Worm (Caenorhabditis elegans): Measurements from ENCODE around the gene M03B6.3.

Gene M03B6.3

ce11 chrX:13871110-13871509, 7.0 kb upstream of the M03B6.3 start:
- no peak for TF ChIP-seq rnt-1 (tag; optimal IDR thresholded peaks at IDR 0.05)
- no peak for TF ChIP-seq ahr-1 (tag; optimal IDR thresholded peaks at IDR 0.05)
- no peak for TF ChIP-seq hlh-30 (tag; optimal IDR thresholded peaks at IDR 0.05; ENCODE audit: insufficient read depth)
- no peak for TF ChIP-seq nhr-232 (tag; optimal IDR thresholded peaks at IDR 0.05)
- no peak for TF ChIP-seq nfya-1 (tag; optimal IDR thresholded peaks at IDR 0.05)
- TF ChIP-seq pag-3 (tag; optimal IDR thresholded peaks at IDR 0.05; ENCODE audit: borderline replicate concordance) = no peak
- no peak for TF ChIP-seq npax-4 (tag; optimal IDR thresholded peaks at IDR 0.05)
- TF ChIP-seq sox-4 (tag; optimal IDR thresholded peaks at IDR 0.05) = no peak
- no peak for TF ChIP-seq fax-1 (tag; optimal IDR thresholded peaks at IDR 0.05)
- TF ChIP-seq ceh-6 (GFP tag; optimal IDR thresholded peaks at IDR 0.05) = no peak
- no peak for TF ChIP-seq ceh-14 (tag; optimal IDR thresholded peaks at IDR 0.05)
- TF ChIP-seq gmeb-2 (tag; optimal IDR thresholded peaks at IDR 0.05) = no peak
- TF ChIP-seq ceh-34 (tag; optimal IDR thresholded peaks at IDR 0.05) = no peak
- no peak for TF ChIP-seq pax-1 (tag; optimal IDR thresholded peaks at IDR 0.05)
- no peak for TF ChIP-seq ama-1 (optimal IDR thresholded peaks at IDR 0.05)
- no peak for TF ChIP-seq lim-6 (tag; optimal IDR thresholded peaks at IDR 0.05)
- no peak for TF ChIP-seq K09A11.1 (tag; optimal IDR thresholded peaks at IDR 0.05; ENCODE audit: insufficient read depth)
- no peak for TF ChIP-seq ceh-19 (GFP tag; optimal IDR thresholded peaks at IDR 0.05)
- no peak for TF ChIP-seq ets-4 (tag; optimal IDR thresholded peaks at IDR 0.05)

DNA sequence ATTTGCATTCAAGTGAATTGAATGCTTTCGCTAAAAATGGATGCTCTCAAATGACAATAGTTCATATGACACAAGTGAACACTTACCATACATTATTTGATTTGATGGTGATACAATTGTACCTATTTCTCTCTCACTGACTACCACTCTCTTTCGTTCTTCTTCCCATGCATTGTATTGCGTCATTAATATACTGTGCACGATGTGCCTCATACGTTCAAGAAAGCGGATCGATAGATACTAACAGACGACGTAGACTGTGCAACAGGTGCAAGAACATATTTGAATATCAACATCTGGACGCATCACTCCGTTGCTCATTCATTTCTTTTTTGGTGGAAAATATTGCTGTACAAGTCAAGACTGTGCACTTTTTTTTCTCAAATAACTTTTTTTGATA, 5.4 kb downstream of the M03B6.3 start, which contains the start of gene M03B6.4:
TSS of gene M03B6.4 (plus strand) at position 149 of the 400 bp plus-strand sequence.
- TF ChIP-seq K02D7.2 (tag; optimal IDR thresholded peaks at IDR 0.05) = no peak
- no peak for TF ChIP-seq lim-6 (tag; optimal IDR thresholded peaks at IDR 0.05)
- TF ChIP-seq ahr-1 (tag; optimal IDR thresholded peaks at IDR 0.05) = no peak
- no peak for TF ChIP-seq F13H6.1 (tag; optimal IDR thresholded peaks at IDR 0.05)
- no peak for TF ChIP-seq ztf-16 (tag; optimal IDR thresholded peaks at IDR 0.05)
- no peak for TF ChIP-seq sdc-2 (tag; optimal IDR thresholded peaks at IDR 0.05)
- no peak for TF ChIP-seq ceh-45 (GFP tag; IDR thresholded peaks at IDR 0.05)
- TF ChIP-seq nhr-232 (tag; optimal IDR thresholded peaks at IDR 0.05) = no peak
- TF ChIP-seq ceh-6 (GFP tag; optimal IDR thresholded peaks at IDR 0.05) = no peak
- no peak for TF ChIP-seq che-1 (tag; optimal IDR thresholded peaks at IDR 0.05)
- TF ChIP-seq mec-3 (tag; optimal IDR thresholded peaks at IDR 0.05; ENCODE audit: borderline replicate concordance) = no peak
- TF ChIP-seq ref-2 (tag; optimal IDR thresholded peaks at IDR 0.05) = no peak
- no peak for TF ChIP-seq sox-4 (tag; optimal IDR thresholded peaks at IDR 0.05)
- TF ChIP-seq pha-2 (tag; optimal IDR thresholded peaks at IDR 0.05) = no peak
- TF ChIP-seq elt-4 (tag; optimal IDR thresholded peaks at IDR 0.05) = no peak

DNA sequence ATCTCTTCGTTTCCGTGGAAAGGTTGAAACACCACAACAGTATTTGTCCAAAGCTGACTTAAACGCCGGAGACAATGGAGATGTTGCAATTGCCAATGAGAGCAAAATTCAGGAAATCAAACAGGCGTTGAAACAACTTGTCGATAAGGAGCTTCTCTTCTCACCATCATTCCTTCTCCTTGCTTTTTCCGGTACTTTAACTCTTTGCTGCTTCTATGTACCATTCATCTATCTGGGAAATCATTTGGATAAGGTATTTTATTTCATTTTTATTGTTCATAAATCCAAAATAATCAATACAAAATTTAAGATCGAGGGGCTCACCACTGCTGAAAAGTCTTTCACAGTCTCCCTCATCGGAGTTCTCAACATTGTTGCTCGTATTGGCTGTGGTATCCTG, 8.2 kb downstream of the M03B6.3 start:
- TF ChIP-seq zip-5 (tag; optimal IDR thresholded peaks at IDR 0.05) = no peak
- no peak for TF ChIP-seq ztf-16 (tag; optimal IDR thresholded peaks at IDR 0.05)
- TF ChIP-seq madf-2 (tag; optimal IDR thresholded peaks at IDR 0.05) = no peak
- TF ChIP-seq ttx-3 (tag; optimal IDR thresholded peaks at IDR 0.05) = no peak
- TF ChIP-seq ceh-34 (tag; optimal IDR thresholded peaks at IDR 0.05) = no peak
- TF ChIP-seq elt-2 (tag; optimal IDR thresholded peaks at IDR 0.05) = no peak
- no peak for TF ChIP-seq unc-86 (tag; optimal IDR thresholded peaks at IDR 0.05)

DNA sequence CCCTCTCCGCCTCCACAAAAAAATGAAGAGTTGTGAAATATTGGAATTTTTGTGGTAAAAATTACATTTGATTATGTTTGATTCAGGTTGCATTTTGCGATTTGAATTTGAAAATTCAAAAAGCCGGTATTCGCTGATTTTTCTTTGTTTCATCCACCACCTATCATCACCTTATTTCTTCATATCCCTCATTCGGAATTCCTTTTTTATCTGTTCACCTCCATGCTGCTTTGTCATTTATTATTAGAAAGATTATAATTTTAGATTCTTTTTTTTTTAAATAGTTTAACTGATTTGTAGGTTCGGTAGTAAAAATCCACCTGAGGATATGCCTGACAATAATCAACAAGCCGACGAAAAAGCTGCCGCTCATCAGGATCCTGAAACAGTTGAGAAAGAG, 11.5 kb downstream of the M03B6.3 start, which contains the start of gene mct-3:
TSS of gene mct-3 (plus strand) at position 301 of the 400 bp plus-strand sequence.
- TF ChIP-seq ceh-22 (tag; optimal IDR thresholded peaks at IDR 0.05) (no peak), ceh-6 (GFP tag; optimal IDR thresholded peaks at IDR 0.05) (no peak), K02D7.2 (tag; optimal IDR thresholded peaks at IDR 0.05) (no peak), Y22D7AL.16 (tag; optimal IDR thresholded peaks at IDR 0.05) (no peak), dve-1 (tag; optimal IDR thresholded peaks at IDR 0.05) (no peak), ama-1 (optimal IDR thresholded peaks at IDR 0.05) (no peak), hlh-8 (tag; optimal IDR thresholded peaks at IDR 0.05) (no peak), F13H6.1 (tag; optimal IDR thresholded peaks at IDR 0.05) (no peak), ceh-34 (tag; optimal IDR thresholded peaks at IDR 0.05) (no peak), madf-2 (tag; optimal IDR thresholded peaks at IDR 0.05) (no peak), lin-11 (tag; optimal IDR thresholded peaks at IDR 0.05) (no peak), unc-86 (tag; optimal IDR thresholded peaks at IDR 0.05) (no peak), dmd-4 (tag; optimal IDR thresholded peaks at IDR 0.05; ENCODE audit: borderline replicate concordance) (no peak), unc-3 (GFP tag; conservative IDR thresholded peaks at IDR 0.05) (no peak), unc-3 (tag; optimal IDR thresholded peaks at IDR 0.05) (no peak), hlh-15 (tag; optimal IDR thresholded peaks at IDR 0.05) (no peak), C38D4.7 (GFP tag; optimal IDR thresholded peaks at IDR 0.05) (no peak)

All from whole organism, late embryonic.